Worm (Caenorhabditis elegans) whole organism, L3 larva: ENCODE data around the gene C08D8.1.
A peak's percentile ranks its signal among the peaks of the same experiment; 100 is the strongest.
"Not testable (repeated sequence)": the region's sequence is repeated elsewhere in the genome, so short reads cannot be mapped to it uniquely, and the experiment has no call there.

ENCODE experiments used
- R02D3.7 ChIP-seq: fragments of 150-350 bp; optimal IDR thresholded peaks from 2 replicates; lab custom pipeline; 2014; ENCODE audit warnings: missing biosample characterization, missing genetic modification characterization
- ZK546.5 ChIP-seq: sonication (generic microtip); optimal IDR thresholded peaks from 2 replicates; lab custom pipeline; 2017; ENCODE audit warnings: missing biosample characterization, missing genetic modification characterization
- aly-2 ChIP-seq: fragments of 150-350 bp; optimal IDR thresholded peaks from 2 replicates; lab custom pipeline; 2014; ENCODE audit warnings: missing biosample characterization, missing genetic modification characterization
- ama-1 ChIP-seq: fragments of 150-350 bp; optimal IDR thresholded peaks from 2 replicates; lab custom pipeline; 2018
- ceh-16 ChIP-seq: sonication (generic microtip); optimal IDR thresholded peaks from 2 replicates; lab custom pipeline; 2017; ENCODE audit warnings: missing biosample characterization, missing genetic modification characterization
- ceh-28 ChIP-seq: fragments of 150-350 bp; optimal IDR thresholded peaks from 2 replicates; lab custom pipeline; 2014; ENCODE audit warnings: missing biosample characterization, missing genetic modification reagents, missing genetic modification characterization
- ceh-82 ChIP-seq: fragments of 150-350 bp; optimal IDR thresholded peaks from 2 replicates; lab custom pipeline; 2014; ENCODE audit warnings: missing biosample characterization, missing genetic modification characterization
- ceh-9 ChIP-seq: sonication (generic microtip); optimal IDR thresholded peaks from 2 replicates; lab custom pipeline; 2018; ENCODE audit warnings: missing biosample characterization, missing genetic modification characterization
- daf-12 ChIP-seq: fragments of 150-350 bp; optimal IDR thresholded peaks from 2 replicates; lab custom pipeline; 2014; ENCODE audit warnings: missing biosample characterization, missing genetic modification reagents, missing genetic modification characterization
- egl-27 ChIP-seq: sonication (generic microtip); optimal IDR thresholded peaks from 4 replicates; lab custom pipeline; 2017; ENCODE audit warnings: missing biosample characterization, missing genetic modification reagents, missing genetic modification characterization
- egl-5 ChIP-seq: fragments of 150-350 bp; optimal IDR thresholded peaks from 2 replicates; lab custom pipeline; 2017; ENCODE audit warnings: missing biosample characterization, missing genetic modification reagents, missing genetic modification characterization, inconsistent platforms
- elt-1 ChIP-seq: fragments of 150-350 bp; optimal IDR thresholded peaks from 2 replicates; lab custom pipeline; 2014; ENCODE audit warnings: missing biosample characterization, missing genetic modification characterization
- elt-2 ChIP-seq: sonication (generic microtip); optimal IDR thresholded peaks from 2 replicates; lab custom pipeline; 2016; ENCODE audit warnings: missing genetic modification reagents, mild to moderate bottlenecking, missing genetic modification characterization, missing compliant biosample characterization
- elt-3 ChIP-seq, 3 experiments: fragments of 150-350 bp in 1 of 3; sonication (generic microtip) in 2 of 3; optimal IDR thresholded peaks; 2 replicates in 2 of 3; 4 replicates in 1 of 3; lab custom pipeline; 2014 to 2017; ENCODE audit warnings: missing biosample characterization in 3 of 3, missing genetic modification characterization in 3 of 3
- eor-1 ChIP-seq, 2 experiments: fragments of 150-350 bp; optimal IDR thresholded peaks; 2 replicates each; lab custom pipeline; 2014 to 2018; ENCODE audit warnings: missing biosample characterization in 2 of 2, missing genetic modification characterization in 2 of 2
- fkh-10 ChIP-seq: sonication (generic microtip); optimal IDR thresholded peaks from 2 replicates; lab custom pipeline; 2017; ENCODE audit warnings: missing biosample characterization, missing genetic modification reagents, missing genetic modification characterization
- fkh-2 ChIP-seq: fragments of 150-350 bp; optimal IDR thresholded peaks from 2 replicates; lab custom pipeline; 2014; ENCODE audit warnings: missing biosample characterization, missing genetic modification reagents, missing genetic modification characterization
- fos-1 ChIP-seq: fragments of 150-350 bp; optimal IDR thresholded peaks from 2 replicates; lab custom pipeline; 2014; ENCODE audit warnings: missing biosample characterization, missing genetic modification characterization
- hmg-11 ChIP-seq: sonication (generic microtip); optimal IDR thresholded peaks from 2 replicates; lab custom pipeline; 2016; ENCODE audit warnings: missing genetic modification characterization, missing compliant biosample characterization
- jun-1 ChIP-seq: fragments of 150-350 bp; optimal IDR thresholded peaks from 2 replicates; lab custom pipeline; 2014; ENCODE audit warnings: missing biosample characterization, missing genetic modification reagents, missing genetic modification characterization
- lin-15B ChIP-seq: fragments of 150-350 bp; optimal IDR thresholded peaks from 2 replicates; lab custom pipeline; 2014; ENCODE audit warnings: missing biosample characterization, missing genetic modification characterization
- lin-39 ChIP-seq: fragments of 150-350 bp; optimal IDR thresholded peaks from 2 replicates; lab custom pipeline; 2018; ENCODE audit warnings: missing biosample characterization, missing genetic modification reagents, missing genetic modification characterization
- lsy-12 ChIP-seq: sonication (generic microtip); optimal IDR thresholded peaks from 2 replicates; lab custom pipeline; 2016; ENCODE audit warnings: mild to moderate bottlenecking, missing genetic modification characterization, missing compliant biosample characterization
- mdl-1 ChIP-seq: fragments of 150-350 bp; optimal IDR thresholded peaks from 2 replicates; lab custom pipeline; 2014; ENCODE audit warnings: missing biosample characterization, missing genetic modification characterization
- mml-1 ChIP-seq: fragments of 150-350 bp; sonication (generic microtip); optimal IDR thresholded peaks from 3 replicates; lab custom pipeline; 2014; ENCODE audit warnings: missing biosample characterization, missing genetic modification characterization
- nfya-1 ChIP-seq: sonication (generic microtip); optimal IDR thresholded peaks from 2 replicates; lab custom pipeline; 2017; ENCODE audit warnings: missing genetic modification characterization, mild to moderate bottlenecking, missing compliant biosample characterization, antibody characterized with exemption, moderate library complexity; ENCODE audit not compliant: insufficient read depth
- nhr-11 ChIP-seq: fragments of 150-350 bp; optimal IDR thresholded peaks from 2 replicates; lab custom pipeline; 2014; ENCODE audit warnings: missing biosample characterization, missing genetic modification characterization
- nhr-12 ChIP-seq: fragments of 150-350 bp; optimal IDR thresholded peaks from 2 replicates; lab custom pipeline; 2014; ENCODE audit warnings: missing biosample characterization, missing genetic modification characterization
- nhr-23 ChIP-seq: fragments of 150-350 bp; optimal IDR thresholded peaks from 2 replicates; lab custom pipeline; 2014; ENCODE audit warnings: missing biosample characterization, missing genetic modification reagents, missing genetic modification characterization
- nhr-237 ChIP-seq: fragments of 150-350 bp; optimal IDR thresholded peaks from 2 replicates; lab custom pipeline; 2014; ENCODE audit warnings: missing biosample characterization, missing genetic modification characterization
- nhr-25 ChIP-seq: sonication (generic microtip); optimal IDR thresholded peaks from 2 replicates; lab custom pipeline; 2017; ENCODE audit warnings: missing biosample characterization, missing genetic modification characterization
- nhr-28 ChIP-seq: fragments of 150-350 bp; optimal IDR thresholded peaks from 2 replicates; lab custom pipeline; 2014; ENCODE audit warnings: missing biosample characterization, missing genetic modification characterization
- nhr-43 ChIP-seq: sonication (generic microtip); optimal IDR thresholded peaks from 2 replicates; lab custom pipeline; 2016; ENCODE audit warnings: mild to moderate bottlenecking, missing genetic modification characterization, missing compliant biosample characterization; ENCODE audit not compliant: poor library complexity, severe bottlenecking
- nhr-67 ChIP-seq: fragments of 150-350 bp; optimal IDR thresholded peaks from 2 replicates; lab custom pipeline; 2014; ENCODE audit warnings: missing biosample characterization, missing genetic modification characterization
- nhr-76 ChIP-seq: fragments of 150-350 bp; sonication (generic microtip); optimal IDR thresholded peaks from 5 replicates; lab custom pipeline; 2014; ENCODE audit warnings: missing biosample characterization, missing genetic modification characterization
- nhr-77 ChIP-seq: fragments of 150-350 bp; optimal IDR thresholded peaks from 2 replicates; lab custom pipeline; 2014; ENCODE audit warnings: missing biosample characterization, missing genetic modification characterization
- pha-4 ChIP-seq: fragments of 150-350 bp; optimal IDR thresholded peaks from 2 replicates; lab custom pipeline; 2014; ENCODE audit warnings: missing biosample characterization, missing genetic modification reagents, missing genetic modification characterization
- pqm-1 ChIP-seq: fragments of 150-350 bp; optimal IDR thresholded peaks from 2 replicates; lab custom pipeline; 2017; ENCODE audit warnings: missing biosample characterization, missing genetic modification characterization, inconsistent platforms
- sea-2 ChIP-seq: fragments of 150-350 bp; sonication (generic microtip); optimal IDR thresholded peaks from 4 replicates; lab custom pipeline; 2014; ENCODE audit warnings: missing biosample characterization, missing genetic modification reagents, missing genetic modification characterization
- skn-1 ChIP-seq: fragments of 150-350 bp; optimal IDR thresholded peaks from 2 replicates; lab custom pipeline; 2014; ENCODE audit warnings: missing biosample characterization, missing genetic modification characterization
- snpc-4 ChIP-seq: fragments of 150-350 bp; optimal IDR thresholded peaks from 2 replicates; lab custom pipeline; 2014; ENCODE audit warnings: missing biosample characterization, missing genetic modification characterization
- tbx-2 ChIP-seq: sonication (generic microtip); optimal IDR thresholded peaks from 2 replicates; lab custom pipeline; 2016; ENCODE audit warnings: mild to moderate bottlenecking, missing genetic modification characterization, missing compliant biosample characterization
- unc-39 ChIP-seq: sonication (generic microtip); optimal IDR thresholded peaks from 4 replicates; lab custom pipeline; 2017; ENCODE audit warnings: missing biosample characterization, missing genetic modification characterization
- unc-62 ChIP-seq: fragments of 150-350 bp; sonication (generic microtip); optimal IDR thresholded peaks from 4 replicates; lab custom pipeline; 2014; ENCODE audit warnings: missing biosample characterization, missing genetic modification reagents, missing genetic modification characterization
- zag-1 ChIP-seq: fragments of 150-350 bp; optimal IDR thresholded peaks from 2 replicates; lab custom pipeline; 2014; ENCODE audit warnings: missing biosample characterization, missing genetic modification characterization
- ztf-11 ChIP-seq: fragments of 150-350 bp; optimal IDR thresholded peaks from 2 replicates; lab custom pipeline; 2014; ENCODE audit warnings: missing biosample characterization, missing genetic modification characterization
- ztf-4 ChIP-seq: fragments of 150-350 bp; optimal IDR thresholded peaks from 2 replicates; lab custom pipeline; 2014; ENCODE audit warnings: missing biosample characterization, missing genetic modification characterization

Gene C08D8.1

DNA sequence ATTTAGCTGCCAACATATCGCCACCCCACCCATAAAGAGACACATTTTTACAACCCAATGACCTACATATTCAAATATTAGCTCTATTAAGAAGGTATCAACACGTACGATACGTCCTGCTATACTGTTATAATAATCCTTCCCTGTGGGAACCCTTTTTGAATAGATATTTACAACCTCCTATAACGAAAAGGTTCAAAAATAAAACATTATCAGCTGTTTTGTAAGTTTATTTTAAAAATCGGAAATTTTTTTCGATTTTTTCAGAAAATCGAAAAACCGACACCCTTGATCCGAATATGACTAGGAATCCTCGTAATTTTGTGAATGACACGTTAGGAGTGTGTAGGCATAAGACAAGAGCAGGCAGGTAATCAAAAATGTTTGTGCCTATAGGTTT, 4.6 kb upstream of the C08D8.1 start, which contains the start of gene C08D8.7:
TSS of gene C08D8.7 (plus strand) at position 301 of the 400 bp plus-strand sequence.
- not testable (repeated sequence) for TF ChIP-seq nhr-237, nhr-67, fkh-2 (tag; lab: Kevin White, UChicago)

- no peak for TF ChIP-seq nhr-25 (tag; lab: Kevin White, UChicago)
Measured at ce11 chrV:8342416-8342815, 3.1 kb upstream of the C08D8.1 start.

DNA sequence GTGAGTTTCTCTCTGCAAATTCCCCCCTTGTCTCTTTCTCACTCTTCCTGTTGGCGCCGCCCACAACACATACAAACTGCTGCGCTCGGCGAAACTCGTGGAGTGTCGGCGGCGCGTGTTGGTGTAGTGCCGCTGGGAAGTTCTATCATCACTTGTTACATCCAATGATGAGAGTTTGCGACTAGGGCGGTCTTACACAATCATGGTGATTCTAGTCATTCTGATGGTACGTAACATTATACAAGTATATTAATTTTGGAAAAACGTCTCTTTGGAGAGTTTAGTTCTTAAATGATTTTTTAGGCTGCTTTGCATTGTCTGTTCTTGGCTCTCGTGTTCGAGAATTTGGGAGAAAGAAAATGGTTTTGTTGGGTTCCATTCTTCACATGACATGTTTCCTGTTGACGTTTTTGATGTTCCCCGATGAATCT, 3.4 kb downstream of the C08D8.1 start:
- TF ChIP-seq ceh-9 (tag; lab: Kevin White, UChicago) (no peak), nhr-12 (tag; lab: Kevin White, UChicago) (no peak), ceh-82 (tag; lab: Kevin White, UChicago) (peak; percentile 69), egl-27 (tag; lab: Kevin White, UChicago) (peak; percentile 63), pha-4 (tag; lab: Kevin White, UChicago) (peak; percentile 73), nhr-67 (tag; lab: Kevin White, UChicago) (no peak), lin-15B (peak; percentile 70), mml-1 (tag; lab: Kevin White, UChicago) (no peak), elt-2 (peak; percentile 71), nhr-11 (tag; lab: Kevin White, UChicago) (no peak), hmg-11 (tag; lab: Kevin White, UChicago) (peak; percentile 78), ceh-28 (tag; lab: Kevin White, UChicago) (peak; percentile 75), nhr-25 (tag; lab: Kevin White, UChicago) (peak; percentile 84), ztf-11 (no peak), R02D3.7 (peak; percentile 78), aly-2 (tag; lab: Kevin White, UChicago) (peak; percentile 29), sea-2 (GFP tag; lab: Kevin White, UChicago) (no peak), elt-1 (peak; percentile 19), skn-1 (tag; lab: Kevin White, UChicago) (peak; percentile 68), ZK546.5 (no peak), unc-39 (tag; lab: Kevin White, UChicago) (no peak), unc-62 (GFP tag; lab: Kevin White, UChicago) (peak; percentile 45), fos-1 (tag; lab: Kevin White, UChicago) (peak; percentile 13), eor-1 (tag; optimal IDR thresholded peaks at IDR 0.05; lab: Kevin White, UChicago) (no peak), daf-12 (tag; lab: Kevin White, UChicago) (no peak), nhr-23 (tag; lab: Kevin White, UChicago) (peak; percentile 85), ztf-4 (tag; lab: Kevin White, UChicago) (no peak), nhr-76 (tag; lab: Kevin White, UChicago) (no peak), fkh-2 (tag; lab: Kevin White, UChicago) (no peak), nhr-237 (tag; lab: Kevin White, UChicago) (no peak), lsy-12 (tag; lab: Kevin White, UChicago) (peak; percentile 36), fkh-10 (GFP tag; lab: Kevin White, UChicago) (no peak), mdl-1 (tag; lab: Kevin White, UChicago) (no peak), lin-39 (tag; lab: Kevin White, UChicago) (peak; percentile 74), pqm-1 (peak; percentile 84), jun-1 (tag; lab: Kevin White, UChicago) (peak; percentile 33), nhr-28 (tag; lab: Kevin White, UChicago) (no peak), tbx-2 (tag; lab: Kevin White, UChicago) (peak; percentile 74), ama-1 (lab: Kevin White, UChicago) (peak; percentile 98), zag-1 (tag; lab: Kevin White, UChicago) (peak; percentile 9), ceh-16 (peak; percentile 7), nhr-77 (tag; lab: Kevin White, UChicago) (peak; percentile 45), snpc-4 (tag; lab: Kevin White, UChicago) (peak; percentile 99), elt-3 (tag; optimal IDR thresholded peaks at IDR 0.05; lab: Kevin White, UChicago) (peak in 1 of 3 experiments; percentile 14), nfya-1 (tag; lab: Kevin White, UChicago) (peak; percentile 94), egl-5 (tag; lab: Kevin White, UChicago) (no peak), nhr-43 (peak; percentile 89)
